Worm (Caenorhabditis elegans): Measurements from ENCODE around the gene wrt-3.

- no peak for TF ChIP-seq klf-2 (GFP tag; conservative IDR thresholded peaks at IDR 0.05)
- TF ChIP-seq ztf-29 (GFP tag; IDR thresholded peaks at IDR 0.05), result no peak
Measured at ce11 chrIV:9488315-9488714, 11.1 kb upstream of the wrt-3 start, which contains the start of gene sru-1.
